Fruit fly (Drosophila melanogaster) whole organism, wandering third instar larva: Measurements from ENCODE around the gene Obp99c.

Source experiments
- CrebA ChIP-seq: fragments of 200-800 bp; sonication (Bioruptor generic); optimal IDR thresholded peaks from 2 replicates; lab custom pipeline; 2016; ENCODE audit warnings: missing biosample characterization, mild to moderate bottlenecking, missing genetic modification characterization, borderline replicate concordance
- Dfd ChIP-seq: fragments of >200 bp; optimal IDR thresholded peaks from 2 replicates; lab custom pipeline; 2017; ENCODE audit warnings: missing biosample characterization, missing genetic modification characterization
- GATAd ChIP-seq: sonication (Bioruptor generic); optimal IDR thresholded peaks from 2 replicates; lab custom pipeline; 2016; ENCODE audit warnings: missing biosample characterization, missing genetic modification characterization
- Jra ChIP-seq: sonication (Bioruptor generic); optimal IDR thresholded peaks from 2 replicates; lab custom pipeline; 2016; ENCODE audit warnings: missing biosample characterization, missing genetic modification characterization
- Rel ChIP-seq, 2 experiments: fragments of 200-800 bp; sonication (Bioruptor generic) in 1 of 2; optimal IDR thresholded peaks; 2 replicates in 1 of 2; 3 replicates in 1 of 2; lab custom pipeline; 2016 to 2019; ENCODE audit warnings: mild to moderate bottlenecking in 2 of 2, missing biosample characterization in 2 of 2, missing genetic modification characterization in 2 of 2, moderate library complexity in 1 of 2
- lola ChIP-seq: fragments of >200 bp; optimal IDR thresholded peaks from 2 replicates; lab custom pipeline; 2017; ENCODE audit warnings: missing biosample characterization, missing genetic modification characterization
- pan ChIP-seq: fragments of >200 bp; optimal IDR thresholded peaks from 2 replicates; lab custom pipeline; 2017
- psq ChIP-seq: fragments of 200-800 bp; sonication (Bioruptor generic); optimal IDR thresholded peaks from 3 replicates; lab custom pipeline; 2017; ENCODE audit warnings: missing biosample characterization, mild to moderate bottlenecking, missing genetic modification characterization, moderate library complexity
- sage ChIP-seq: fragments of 200-800 bp; sonication (Bioruptor generic); optimal IDR thresholded peaks from 2 replicates; lab custom pipeline; 2016; ENCODE audit warnings: missing biosample characterization, mild to moderate bottlenecking, missing genetic modification characterization
- usp ChIP-seq: fragments of >200 bp; optimal IDR thresholded peaks from 2 replicates; lab custom pipeline; 2017; ENCODE audit warnings: missing biosample characterization, missing genetic modification characterization

dm6 chr3R:29725577-29726240, 36.6 kb upstream of the Obp99c start, which contains the start of gene Kul:
- TF ChIP-seq GATAd (GFP tag; lab: Kevin White, UChicago) (peak; percentile 2), Jra (GFP tag; lab: Kevin White, UChicago) (no peak), CrebA (no peak), pan (lab: Kevin White, UChicago) (no peak), psq (GFP tag; lab: Kevin White, UChicago) (no peak), Dfd (GFP tag; lab: Kevin White, UChicago) (no peak), lola (no peak), Rel (GFP tag; optimal IDR thresholded peaks at IDR 0.05; lab: Kevin White, UChicago) (no peak), Rel (tag; optimal IDR thresholded peaks at IDR 0.05; lab: Kevin White, UChicago) (no peak), sage (GFP tag; lab: Kevin White, UChicago) (no peak), usp (no peak)
